Worm (Caenorhabditis elegans): Measurements from ENCODE around the gene frpr-10.

DNA sequence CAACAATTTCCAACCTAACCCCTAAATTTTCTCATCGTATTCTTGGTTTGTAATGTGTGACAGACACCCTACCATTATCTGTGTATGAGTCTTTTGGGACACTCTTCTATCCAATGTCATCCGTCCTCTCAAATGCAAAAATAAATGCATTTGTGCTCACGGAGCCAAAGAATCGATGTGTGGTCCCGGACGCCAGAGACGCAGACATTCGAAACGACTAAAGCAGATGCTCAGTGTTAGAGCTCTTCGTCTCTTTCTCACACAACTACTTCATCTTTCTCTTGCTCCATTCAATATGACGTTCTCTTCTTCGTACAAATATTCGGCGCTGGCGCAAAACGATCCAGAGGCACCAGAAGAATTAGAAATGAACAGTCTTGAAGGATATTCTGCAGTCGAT lies 22.0 kb downstream of the frpr-10 start, which contains the start of gene unc-24:
- TF ChIP-seq elt-2 (tag; optimal IDR thresholded peaks at IDR 0.05), result no peak
- TF ChIP-seq pha-4 (tag; optimal IDR thresholded peaks at IDR 0.05), result no peak
- TF ChIP-seq nfya-1 (tag; optimal IDR thresholded peaks at IDR 0.05), result peak; percentile 64
- TF ChIP-seq dve-1 (tag; optimal IDR thresholded peaks at IDR 0.05), result no peak
- TF ChIP-seq dmd-4 (tag; optimal IDR thresholded peaks at IDR 0.05; ENCODE audit: borderline replicate concordance), result no peak
